Fruit fly (Drosophila melanogaster) whole organism, adult: ENCODE data around the gene CG43057.

ENCODE experiments used
- CG11617 ChIP-seq: fragments of 200-800 bp; sonication (Bioruptor generic); optimal IDR thresholded peaks from 2 replicates; lab custom pipeline; 2017; ENCODE audit warnings: mild to moderate bottlenecking, missing biosample characterization, missing genetic modification reagents, missing genetic modification characterization
- CG12768 ChIP-seq: fragments of 200-800 bp; sonication (Bioruptor generic); optimal IDR thresholded peaks from 2 replicates; lab custom pipeline; 2017; ENCODE audit warnings: missing biosample characterization, missing genetic modification characterization, mild to moderate bottlenecking, moderate library complexity, missing genetic modification reagents
- CG14711 ChIP-seq: fragments of 200-800 bp; sonication (Bioruptor generic); optimal IDR thresholded peaks from 2 replicates; lab custom pipeline; 2018; ENCODE audit warnings: missing biosample characterization, mild to moderate bottlenecking, missing genetic modification characterization, moderate library complexity
- CG7101 ChIP-seq: fragments of 200-800 bp; sonication (Bioruptor generic); optimal IDR thresholded peaks from 2 replicates; lab custom pipeline; 2018; ENCODE audit warnings: missing biosample characterization, mild to moderate bottlenecking, missing genetic modification characterization, moderate library complexity
- Clk ChIP-seq: fragments of 200-800 bp; sonication (Bioruptor generic); optimal IDR thresholded peaks from 2 replicates; lab custom pipeline; 2017; ENCODE audit warnings: missing biosample characterization, missing genetic modification characterization
- Hr96 ChIP-seq: fragments of 200-800 bp; sonication (Bioruptor generic); optimal IDR thresholded peaks from 2 replicates; lab custom pipeline; 2016; ENCODE audit warnings: missing biosample characterization, missing genetic modification characterization
- Mnt ChIP-seq: fragments of 200-800 bp; sonication (Bioruptor generic); optimal IDR thresholded peaks from 2 replicates; lab custom pipeline; 2016; ENCODE audit warnings: missing biosample characterization, mild to moderate bottlenecking, missing genetic modification characterization
- kay ChIP-seq: fragments of 200-800 bp; sonication (Bioruptor generic); peaks from one replicate; lab custom pipeline; 2016; ENCODE audit warnings: missing biosample characterization, missing genetic modification characterization, borderline replicate concordance
- pad ChIP-seq: fragments of 200-800 bp; sonication (Bioruptor generic); optimal IDR thresholded peaks from 3 replicates; lab custom pipeline; 2017; ENCODE audit warnings: missing biosample characterization, missing genetic modification characterization, mild to moderate bottlenecking, moderate library complexity, missing genetic modification reagents
- tj ChIP-seq: fragments of 200-800 bp; sonication (Bioruptor generic); optimal IDR thresholded peaks from 3 replicates; lab custom pipeline; 2017; ENCODE audit warnings: missing biosample characterization, mild to moderate bottlenecking, missing genetic modification characterization, moderate library complexity

DNA sequence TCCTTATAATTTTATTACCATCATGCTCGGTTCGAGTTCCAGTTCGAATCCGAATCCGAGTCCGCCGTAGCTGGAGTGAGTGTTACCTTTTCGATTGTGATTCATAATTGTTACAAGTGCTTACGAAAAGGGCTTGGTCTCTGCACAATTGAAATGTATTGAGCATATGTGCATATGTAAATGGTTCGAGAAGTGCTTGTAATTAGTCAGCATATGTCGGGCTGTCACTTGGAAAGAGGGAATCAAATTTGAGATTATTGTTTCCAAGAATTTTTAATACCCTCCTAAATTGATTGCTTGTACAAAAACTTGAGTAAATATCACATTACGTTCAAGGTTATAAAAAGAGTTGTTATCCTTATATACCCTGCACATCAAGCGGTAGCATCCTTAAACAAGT, 49.6 kb upstream of the CG43057 start:
- TF ChIP-seq tj (GFP tag; lab: Kevin White, UChicago) (no peak), kay (no peak), Mnt (GFP tag; lab: Kevin White, UChicago) (no peak), Clk (GFP tag; lab: Kevin White, UChicago) (no peak), CG12768 (no peak), pad (no peak), Hr96 (GFP tag; lab: Kevin White, UChicago) (no peak), CG7101 (tag; lab: Kevin White, UChicago) (no peak), CG14711 (tag; lab: Kevin White, UChicago) (no peak), CG11617 (GFP tag; lab: Kevin White, UChicago) (no peak)
